Worm (Caenorhabditis elegans) whole organism, L4/young adult: ENCODE measurements around the gene egl-47.

Source experiments
- W03F9.2 ChIP-seq: fragments of 150-350 bp; optimal IDR thresholded peaks from 2 replicates; lab custom pipeline; 2014; ENCODE audit warnings: missing biosample characterization, missing genetic modification characterization
- dao-5 ChIP-seq: sonication (generic microtip); optimal IDR thresholded peaks from 2 replicates; lab custom pipeline; 2016; ENCODE audit warnings: missing genotype, missing genetic modification characterization, moderate library complexity, missing compliant biosample characterization

DNA sequence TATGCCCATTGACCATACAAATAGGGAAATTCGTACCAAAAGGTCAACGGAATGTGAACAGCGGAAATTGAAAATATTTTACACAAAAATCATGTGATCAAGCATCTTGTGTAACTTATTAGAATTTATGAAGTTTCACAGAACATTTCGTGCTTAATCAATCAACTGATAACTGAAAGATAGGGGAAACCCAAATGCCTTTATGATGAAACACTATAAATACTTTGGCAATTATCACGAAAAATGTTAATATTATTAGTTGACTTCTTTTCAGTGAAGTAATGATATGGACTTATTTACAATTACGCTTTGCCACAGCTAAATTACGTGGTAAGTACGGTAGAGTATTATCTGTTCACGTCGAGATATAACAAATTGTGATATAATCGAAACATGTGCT lies 42.4 kb upstream of the egl-47 start:
- TF ChIP-seq W03F9.2 (tag; lab: Kevin White, UChicago) (no peak), dao-5 (tag; lab: Kevin White, UChicago) (no peak)
